Worm (Caenorhabditis elegans): Measurements from ENCODE around the gene F08H9.2.

Gene F08H9.2

DNA sequence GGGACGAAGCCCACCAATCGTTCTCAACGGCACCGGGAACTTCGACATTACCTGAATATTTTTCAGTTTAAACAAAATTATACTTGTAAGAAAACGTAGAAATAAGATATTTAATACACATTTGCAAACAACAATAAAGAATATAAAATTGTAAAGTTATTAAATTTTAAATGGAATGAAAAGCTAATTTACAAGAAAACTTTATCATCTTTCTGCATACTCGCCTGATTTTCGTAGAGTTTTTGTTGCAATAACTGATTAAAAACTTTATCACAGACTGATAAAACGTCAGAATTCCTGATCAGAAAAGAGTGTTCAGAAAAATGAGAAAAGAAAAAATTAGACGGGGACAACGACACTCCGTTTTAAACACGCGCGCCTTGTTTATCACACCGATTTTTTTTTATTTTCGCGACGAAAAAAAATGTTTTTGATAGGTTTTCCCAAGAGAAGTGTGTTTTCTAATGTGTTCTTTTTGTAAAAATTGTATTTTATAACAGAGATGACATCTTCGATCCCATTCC lies 13.2 kb upstream of the F08H9.2 start, which contains the start of the genes dlat-1 and fntb-1:
Gene dlat-1, minus strand, starts transcription at position 51 of the 524 bp plus-strand sequence.
Gene fntb-1, plus strand, starts transcription at position 412 of the 524 bp plus-strand sequence.
- TF ChIP-seq nhr-71 (tag; optimal IDR thresholded peaks at IDR 0.05), result peak; percentile 29
- TF ChIP-seq lin-35 (GFP tag; optimal IDR thresholded peaks at IDR 0.05), result peak in 1 of 2 experiments; percentile 29
- peak; percentile 31 for TF ChIP-seq ama-1 (optimal IDR thresholded peaks at IDR 0.05)
- no peak for TF ChIP-seq sptf-1 (tag; optimal IDR thresholded peaks at IDR 0.05)
- no peak for TF ChIP-seq nhr-28 (tag; optimal IDR thresholded peaks at IDR 0.05)
- peak; percentile 13 for TF ChIP-seq pqm-1 (tag; optimal IDR thresholded peaks at IDR 0.05)
- TF ChIP-seq efl-1 (optimal IDR thresholded peaks at IDR 0.05), result peak; percentile 12 to 25
- TF ChIP-seq efl-1 (GFP tag; optimal IDR thresholded peaks at IDR 0.05 in 1 of 2), result peak; percentile 20 to 90
- TF ChIP-seq dpl-1 (GFP tag; optimal IDR thresholded peaks at IDR 0.05), result peak in 2 of 3 experiments; percentile 4 to 32
- TF ChIP-seq elt-3 (tag; optimal IDR thresholded peaks at IDR 0.05), result peak in 1 of 6 experiments; percentile 9
- TF ChIP-seq lsy-2 (tag; optimal IDR thresholded peaks at IDR 0.05), result peak in 1 of 2 experiments; percentile 27
- peak; percentile 18 for TF ChIP-seq snu-23 (GFP tag; optimal IDR thresholded peaks at IDR 0.05)
- TF ChIP-seq unc-130 (tag; optimal IDR thresholded peaks at IDR 0.05), result no peak
- peak; percentile 70 for TF ChIP-seq elt-2 (tag; optimal IDR thresholded peaks at IDR 0.05)
- no peak for TF ChIP-seq lin-39 (tag; optimal IDR thresholded peaks at IDR 0.05)

DNA sequence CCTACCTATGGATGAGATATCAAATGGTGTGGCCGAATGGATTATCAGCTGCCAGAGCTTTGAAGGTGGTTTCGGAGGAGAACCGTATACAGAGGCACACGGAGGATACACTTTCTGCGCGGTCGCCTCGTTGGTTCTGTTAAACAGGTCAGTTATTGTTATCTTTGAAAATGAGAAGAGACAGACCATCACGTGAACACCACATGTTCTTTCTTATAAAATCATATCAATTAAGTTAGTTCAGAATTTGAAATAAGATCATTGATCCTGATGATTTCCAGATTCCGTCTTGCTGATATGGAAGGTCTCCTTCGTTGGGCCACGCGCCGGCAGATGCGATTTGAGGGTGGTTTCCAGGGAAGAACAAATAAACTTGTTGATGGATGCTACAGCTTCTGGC lies 11.8 kb upstream of the F08H9.2 start:
- TF ChIP-seq lin-13 (GFP tag; optimal IDR thresholded peaks at IDR 0.05), result no peak
- TF ChIP-seq elt-3 (tag; optimal IDR thresholded peaks at IDR 0.05), result peak in 1 of 6 experiments; percentile 69
- TF ChIP-seq nhr-71 (tag; optimal IDR thresholded peaks at IDR 0.05), result peak; percentile 14

DNA sequence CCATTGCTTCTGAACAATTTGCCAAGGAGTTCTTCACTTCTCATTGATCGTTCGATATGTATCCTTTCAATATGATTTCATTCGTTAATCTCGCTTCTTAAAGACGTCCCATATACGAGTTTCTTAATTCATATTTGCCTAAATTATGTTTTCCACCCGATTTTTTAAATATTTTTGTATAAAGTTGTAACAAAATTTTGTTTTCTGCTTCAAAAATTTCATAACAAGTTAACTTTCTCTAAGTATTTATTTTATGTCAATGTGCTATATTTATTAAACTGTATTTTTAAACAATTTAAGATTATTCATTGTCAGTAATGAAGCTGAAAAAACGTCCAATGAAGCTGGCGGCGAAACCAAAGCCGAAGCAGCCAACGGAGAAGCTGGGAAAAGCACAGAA lies 11.1 kb upstream of the F08H9.2 start, which contains the start of gene F23B12.7:
Gene F23B12.7, plus strand, starts transcription at position 301 of the 400 bp plus-strand sequence.
- TF ChIP-seq C16A3.4 (tag; optimal IDR thresholded peaks at IDR 0.05) (no peak), jun-1 (tag; optimal IDR thresholded peaks at IDR 0.05) (no peak), skn-1 (tag; optimal IDR thresholded peaks at IDR 0.05) (no peak), ama-1 (optimal IDR thresholded peaks at IDR 0.05) (no peak)

DNA sequence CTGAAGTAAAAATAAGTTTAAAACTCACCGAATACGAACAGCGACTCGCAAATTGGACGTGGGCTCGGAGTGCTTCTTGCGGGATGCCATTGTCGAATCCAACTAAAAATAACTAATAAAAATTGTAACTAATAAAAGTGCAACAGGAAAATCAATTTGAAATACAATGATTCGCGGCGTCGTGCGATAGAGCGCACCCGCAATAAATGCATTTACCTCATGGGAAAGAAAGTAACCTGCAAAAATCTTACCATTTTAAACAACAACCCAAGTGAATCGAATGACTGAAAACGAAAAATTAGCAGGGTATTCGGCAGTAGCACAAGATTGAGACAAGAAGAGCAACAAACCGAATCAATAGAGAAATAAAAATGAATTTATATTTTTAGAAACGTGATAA lies 3.8 kb upstream of the F08H9.2 start, which contains the start of gene bmk-1:
Gene bmk-1, minus strand, starts transcription at position 359 of the 400 bp plus-strand sequence.
- TF ChIP-seq efl-1 (optimal IDR thresholded peaks at IDR 0.05) (peak; percentile 82 to 94), efl-1 (GFP tag; optimal IDR thresholded peaks at IDR 0.05 in 1 of 2) (peak; percentile 84 to 99), dpl-1 (GFP tag; optimal IDR thresholded peaks at IDR 0.05) (peak; percentile 75 to 87 (median 82)), unc-130 (tag; optimal IDR thresholded peaks at IDR 0.05) (peak; percentile 16), unc-86 (tag; optimal IDR thresholded peaks at IDR 0.05) (no peak), lin-35 (GFP tag; optimal IDR thresholded peaks at IDR 0.05) (peak; percentile 71 to 92), lsy-2 (tag; optimal IDR thresholded peaks at IDR 0.05) (peak in 1 of 2 experiments; percentile 49), nhr-20 (tag; optimal IDR thresholded peaks at IDR 0.05) (peak; percentile 13), C16A3.4 (tag; optimal IDR thresholded peaks at IDR 0.05) (peak; percentile 23), snu-23 (GFP tag; optimal IDR thresholded peaks at IDR 0.05) (peak; percentile 4), sox-4 (tag; optimal IDR thresholded peaks at IDR 0.05) (no peak)

DNA sequence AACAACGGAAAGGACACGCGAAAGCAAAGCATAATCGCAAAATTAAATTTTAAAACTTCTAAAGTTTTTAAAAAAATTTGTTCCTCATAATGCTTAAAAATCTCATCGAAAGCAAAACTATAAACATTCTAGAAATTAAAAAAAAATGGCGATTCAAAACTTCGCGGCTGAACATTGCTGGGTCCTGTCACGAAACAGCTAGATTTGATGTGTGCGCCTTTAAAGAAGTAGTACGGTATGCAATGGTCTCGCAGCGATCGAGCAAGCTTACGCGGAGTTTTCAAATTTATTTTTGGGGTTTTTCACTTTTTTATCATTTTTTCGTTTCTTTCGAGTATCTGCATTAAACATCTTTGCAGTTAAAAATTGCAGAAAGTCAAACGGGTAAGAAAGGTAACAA lies 3.4 kb upstream of the F08H9.2 start, which contains the start of gene coh-3:
Gene coh-3, plus strand, starts transcription at position 353 of the 400 bp plus-strand sequence.
- TF ChIP-seq ces-1 (GFP tag; optimal IDR thresholded peaks at IDR 0.05), result no peak
- TF ChIP-seq ceh-8 (GFP tag; optimal IDR thresholded peaks at IDR 0.05), result no peak
- TF ChIP-seq irx-1 (tag; optimal IDR thresholded peaks at IDR 0.05), result no peak
- no peak for TF ChIP-seq isw-1 (GFP tag; IDR thresholded peaks at IDR 0.05)
- TF ChIP-seq lin-15B (tag; optimal IDR thresholded peaks at IDR 0.05), result no peak
- no peak for TF ChIP-seq ceh-90 (tag; optimal IDR thresholded peaks at IDR 0.05)
- TF ChIP-seq snu-23 (GFP tag; optimal IDR thresholded peaks at IDR 0.05), result no peak
- no peak for TF ChIP-seq snpc-4 (tag; optimal IDR thresholded peaks at IDR 0.05)
- TF ChIP-seq hpl-2 (GFP tag; optimal IDR thresholded peaks at IDR 0.05), result no peak
- no peak for TF ChIP-seq pqm-1 (tag; optimal IDR thresholded peaks at IDR 0.05)
- no peak for TF ChIP-seq unc-130 (tag; optimal IDR thresholded peaks at IDR 0.05)
- TF ChIP-seq zip-4 (GFP tag; optimal IDR thresholded peaks at IDR 0.05), result no peak
- no peak for TF ChIP-seq lir-3 (tag; optimal IDR thresholded peaks at IDR 0.05; ENCODE audit: poor library complexity)
- TF ChIP-seq lsy-2 (tag; optimal IDR thresholded peaks at IDR 0.05), result no peak
- no peak for TF ChIP-seq tbx-2 (tag; optimal IDR thresholded peaks at IDR 0.05)
- TF ChIP-seq xbp-1 (tag; optimal IDR thresholded peaks at IDR 0.05), result no peak
- no peak for TF ChIP-seq ceh-88 (GFP tag; IDR thresholded peaks at IDR 0.05)
- TF ChIP-seq nhr-84 (tag; optimal IDR thresholded peaks at IDR 0.05), result no peak
- no peak for TF ChIP-seq elt-3 (tag; optimal IDR thresholded peaks at IDR 0.05)

Measured in whole organism, L1 larva.